Worm (Caenorhabditis elegans): ENCODE data around the gene srj-53.

- TF ChIP-seq nhr-77 (tag; optimal IDR thresholded peaks at IDR 0.05) (no peak), mdl-1 (tag; optimal IDR thresholded peaks at IDR 0.05) (no peak), Y55F3AM.14 (GFP tag; optimal IDR thresholded peaks at IDR 0.05) (no peak), nhr-129 (tag; optimal IDR thresholded peaks at IDR 0.05) (no peak), sma-3 (GFP tag; optimal IDR thresholded peaks at IDR 0.05) (no peak), nhr-6 (tag; optimal IDR thresholded peaks at IDR 0.05) (no peak), ztf-11 (tag; optimal IDR thresholded peaks at IDR 0.05) (no peak), elt-1 (tag; optimal IDR thresholded peaks at IDR 0.05) (no peak), mab-5 (tag; optimal IDR thresholded peaks at IDR 0.05) (no peak), nhr-25 (tag; optimal IDR thresholded peaks at IDR 0.05) (no peak), fos-1 (tag; optimal IDR thresholded peaks at IDR 0.05) (no peak), nhr-11 (tag; optimal IDR thresholded peaks at IDR 0.05) (no peak), snpc-4 (tag; optimal IDR thresholded peaks at IDR 0.05) (no peak), unc-62 (GFP tag; optimal IDR thresholded peaks at IDR 0.05) (no peak)
Measured at ce11 chrV:671342-671741, 23.2 kb downstream of the srj-53 start, which contains the start of gene sru-24.

Data from whole organism, L2 larva.